Worm (Caenorhabditis elegans): ENCODE measurements around the gene tbc-8.

Gene tbc-8

ce11 chrIII:10351595-10352207, 13.1 kb upstream of the tbc-8 start, which contains the start of gene T07C4.3 (continued):
- TF ChIP-seq B0261.1 (tag; optimal IDR thresholded peaks at IDR 0.05) (no peak), madf-6 (GFP tag; IDR thresholded peaks at IDR 0.05) (peak; percentile 79), ztf-6 (GFP tag; IDR thresholded peaks at IDR 0.05) (no peak), ztf-3 (GFP tag; optimal IDR thresholded peaks at IDR 0.05) (no peak), lsl-1 (GFP tag; optimal IDR thresholded peaks at IDR 0.05) (peak; percentile 83), F22D6.2 (tag; optimal IDR thresholded peaks at IDR 0.05) (no peak), aptf-3 (GFP tag; IDR thresholded peaks at IDR 0.05) (no peak), rcor-1 (GFP tag; IDR thresholded peaks at IDR 0.05) (no peak), egl-44 (GFP tag; IDR thresholded peaks at IDR 0.05) (no peak), K12H6.12 (tag; optimal IDR thresholded peaks at IDR 0.05) (no peak), ztf-26 (tag; optimal IDR thresholded peaks at IDR 0.05) (no peak), sptf-2 (GFP tag; optimal IDR thresholded peaks at IDR 0.05) (no peak), F57A8.1 (GFP tag; optimal IDR thresholded peaks at IDR 0.05) (no peak), mcd-1 (GFP tag; IDR thresholded peaks at IDR 0.05) (no peak), B0019.2 (GFP tag; conservative IDR thresholded peaks at IDR 0.05) (peak; percentile 63; the same call in 1 of the 2 replicates), tlf-1 (GFP tag; optimal IDR thresholded peaks at IDR 0.05) (peak; percentile 44), tbp1 (GFP tag; optimal IDR thresholded peaks at IDR 0.05) (no peak), hrde-1 (tag; optimal IDR thresholded peaks at IDR 0.05; ENCODE audit: borderline replicate concordance) (no peak), F55B11.4 (tag; optimal IDR thresholded peaks at IDR 0.05; ENCODE audit: borderline replicate concordance, insufficient read depth) (no peak), ceh-40 (GFP tag; IDR thresholded peaks at IDR 0.05) (no peak), nfyb-1 (GFP tag; IDR thresholded peaks at IDR 0.05) (no peak), athp-1 (tag; optimal IDR thresholded peaks at IDR 0.05) (no peak), efl-1 (GFP tag; optimal IDR thresholded peaks at IDR 0.05) (peak; percentile 70), B0336.3 (GFP tag; IDR thresholded peaks at IDR 0.05) (no peak), nfya-2 (GFP tag; IDR thresholded peaks at IDR 0.05) (no peak), lsy-27 (tag; optimal IDR thresholded peaks at IDR 0.05; ENCODE audit: borderline replicate concordance, insufficient read depth) (no peak), ceh-100 (GFP tag; IDR thresholded peaks at IDR 0.05) (no peak), somi-1 (GFP tag; optimal IDR thresholded peaks at IDR 0.05) (no peak), gei-17 (GFP tag; optimal IDR thresholded peaks at IDR 0.05) (no peak), ztf-25 (GFP tag; IDR thresholded peaks at IDR 0.05) (no peak)

ce11 chrIII:10353423-10353822, 11.3 kb upstream of the tbc-8 start:
- TF ChIP-seq ztf-22 (GFP tag; optimal IDR thresholded peaks at IDR 0.05) (no peak), zfh-2 (GFP tag; conservative IDR thresholded peaks at IDR 0.05) (0 out of 2 replicates have a peak, but pooled peaks have one; percentile 54)

- no peak for TF ChIP-seq unc-130 (GFP tag; optimal IDR thresholded peaks at IDR 0.05)
- TF ChIP-seq madf-10 (tag; optimal IDR thresholded peaks at IDR 0.05), result peak; percentile 10
- TF ChIP-seq let-526 (GFP tag; IDR thresholded peaks at IDR 0.05), result no peak
- peak; percentile 29 for TF ChIP-seq tlf-1 (GFP tag; optimal IDR thresholded peaks at IDR 0.05)
These were observed 10.2 kb upstream of the tbc-8 start for ce11 chrIII:10354591-10354990.

- TF ChIP-seq F55B11.4 (tag; optimal IDR thresholded peaks at IDR 0.05; ENCODE audit: borderline replicate concordance, insufficient read depth), result no peak
- no peak for TF ChIP-seq cebp-1 (GFP tag; IDR thresholded peaks at IDR 0.05)
- TF ChIP-seq cebp-1 (tag; optimal IDR thresholded peaks at IDR 0.05), result peak; percentile 33
- TF ChIP-seq tbx-9 (tag; optimal IDR thresholded peaks at IDR 0.05; ENCODE audit: borderline replicate concordance), result peak; percentile 85
- TF ChIP-seq him-1 (tag; optimal IDR thresholded peaks at IDR 0.05), result peak; percentile 7
- no peak for TF ChIP-seq dpff-1 (tag; optimal IDR thresholded peaks at IDR 0.05)
- TF ChIP-seq F52B5.7 (tag; optimal IDR thresholded peaks at IDR 0.05), result peak; percentile 32
- TF ChIP-seq nhr-80 (tag; optimal IDR thresholded peaks at IDR 0.05), result peak; percentile 76
- peak; percentile 24; the same call in 1 of the 2 replicates for TF ChIP-seq hsf-1 (GFP tag; IDR thresholded peaks at IDR 0.05)
- TF ChIP-seq tbp1 (GFP tag; optimal IDR thresholded peaks at IDR 0.05), result peak; percentile 32
- TF ChIP-seq madf-3 (GFP tag; IDR thresholded peaks at IDR 0.05), result no peak
- peak; percentile 8 for TF ChIP-seq atf-7 (tag; optimal IDR thresholded peaks at IDR 0.05)
- TF ChIP-seq madf-6 (GFP tag; IDR thresholded peaks at IDR 0.05), result peak; percentile 9; the same call in 1 of the 2 replicates
These were observed 9.4 kb upstream of the tbc-8 start, which contains the start of gene spp-1 for ce11 chrIII:10355382-10355781. Gene spp-1 (minus strand): TSS chrIII:10355668.

Data from whole organism, young adult.